Worm (Caenorhabditis elegans): ENCODE results near the gene pgp-5.

DNA sequence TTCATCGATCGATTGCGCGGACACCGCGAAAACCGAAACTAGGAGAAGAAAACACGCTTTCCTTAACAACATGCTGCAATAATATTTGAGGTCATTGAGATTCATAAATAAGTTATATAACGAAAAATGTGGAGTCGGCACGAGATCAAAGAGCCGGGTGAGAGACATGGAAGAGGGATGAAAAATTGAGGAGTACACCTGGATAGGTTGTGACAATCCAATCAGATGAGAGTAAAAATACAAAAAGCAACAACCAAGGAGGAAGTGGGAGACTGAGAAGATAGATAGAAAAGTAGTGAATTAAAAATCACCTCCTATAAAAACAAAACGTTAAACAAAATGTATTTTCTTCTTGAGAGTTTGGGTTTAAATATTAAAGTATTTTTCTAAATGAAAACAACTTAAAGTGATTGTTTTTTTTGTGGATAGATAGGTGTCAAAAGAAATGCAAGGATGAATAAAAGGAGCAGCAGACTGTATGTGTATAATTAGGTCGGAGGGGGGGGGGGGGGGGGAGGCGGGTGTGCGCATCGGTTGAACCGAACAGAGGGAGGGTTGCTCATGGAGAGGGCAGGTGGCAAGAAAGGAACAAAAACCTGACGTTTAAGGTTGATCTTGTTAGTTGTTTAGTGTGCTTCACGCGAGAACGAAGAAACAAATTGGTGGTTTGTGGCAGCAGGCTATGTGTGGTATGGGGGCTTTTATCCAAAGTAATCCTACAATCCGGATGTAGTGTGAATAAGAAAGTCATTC, 14.3 kb downstream of the pgp-5 start, which contains the start of gene C05A9.2:
- TF ChIP-seq F22D6.2 (tag; optimal IDR thresholded peaks at IDR 0.05) (no peak), lin-26 (GFP tag; IDR thresholded peaks at IDR 0.05) (no peak), lsy-27 (tag; optimal IDR thresholded peaks at IDR 0.05; ENCODE audit: borderline replicate concordance, insufficient read depth) (no peak), ama-1 (optimal IDR thresholded peaks at IDR 0.05) (no peak), ama-1 (GFP tag; optimal IDR thresholded peaks at IDR 0.05) (no peak), bed-2 (GFP tag; IDR thresholded peaks at IDR 0.05) (no peak), B0336.3 (GFP tag; IDR thresholded peaks at IDR 0.05) (no peak), bed-1 (GFP tag; IDR thresholded peaks at IDR 0.05) (no peak)
